Worm (Caenorhabditis elegans) whole organism, mixed stage, embryonic: Measurements from ENCODE around the gene Y42H9B.3.

Experiments used
- M03D4.4 ChIP-seq: sonication (generic microtip); optimal IDR thresholded peaks from 2 replicates; lab custom pipeline; 2017; ENCODE audit warnings: mild to moderate bottlenecking, missing genetic modification characterization, missing compliant biosample characterization
- blmp-1 ChIP-seq: fragments of 150-350 bp; optimal IDR thresholded peaks from 2 replicates; lab custom pipeline; 2014; ENCODE audit warnings: missing biosample characterization, missing genetic modification characterization
- ceh-43 ChIP-seq: fragments of 200-800 bp; sonication (Bioruptor generic); optimal IDR thresholded peaks from 2 replicates; lab custom pipeline; 2018; ENCODE audit warnings: mild to moderate bottlenecking, missing genetic modification characterization, moderate library complexity, missing compliant biosample characterization
- cnd-1 ChIP-seq: fragments of 200-800 bp; sonication (Bioruptor generic); optimal IDR thresholded peaks from 2 replicates; lab custom pipeline; 2018; ENCODE audit warnings: mild to moderate bottlenecking, missing genetic modification characterization, missing compliant biosample characterization
- lin-13 ChIP-seq: fragments of 150-350 bp; optimal IDR thresholded peaks from 2 replicates; lab custom pipeline; 2014; ENCODE audit warnings: missing biosample characterization, missing genetic modification characterization
- lsy-2 ChIP-seq: fragments of 150-350 bp; optimal IDR thresholded peaks from 2 replicates; lab custom pipeline; 2014; ENCODE audit warnings: missing biosample characterization, missing genetic modification characterization
- nhr-12 ChIP-seq: fragments of 150-350 bp; optimal IDR thresholded peaks from 2 replicates; lab custom pipeline; 2014; ENCODE audit warnings: missing biosample characterization, missing genetic modification characterization
- nhr-28 ChIP-seq: fragments of 150-350 bp; optimal IDR thresholded peaks from 2 replicates; lab custom pipeline; 2014; ENCODE audit warnings: missing biosample characterization, missing genetic modification characterization
- pha-4 ChIP-seq: fragments of 150-350 bp; optimal IDR thresholded peaks from 2 replicates; lab custom pipeline; 2018; ENCODE audit warnings: missing biosample characterization, missing genetic modification reagents, missing genetic modification characterization
- unc-62 ChIP-seq: fragments of 150-350 bp; optimal IDR thresholded peaks from 2 replicates; lab custom pipeline; 2014; ENCODE audit warnings: missing biosample characterization, missing genetic modification reagents, missing genetic modification characterization
- zip-8 ChIP-seq: fragments of 150-350 bp; optimal IDR thresholded peaks from 2 replicates; lab custom pipeline; 2014; ENCODE audit warnings: missing biosample characterization, missing genetic modification characterization
- ztf-11 ChIP-seq: fragments of 150-350 bp; optimal IDR thresholded peaks from 2 replicates; lab custom pipeline; 2014; ENCODE audit warnings: missing biosample characterization, missing genetic modification characterization

DNA sequence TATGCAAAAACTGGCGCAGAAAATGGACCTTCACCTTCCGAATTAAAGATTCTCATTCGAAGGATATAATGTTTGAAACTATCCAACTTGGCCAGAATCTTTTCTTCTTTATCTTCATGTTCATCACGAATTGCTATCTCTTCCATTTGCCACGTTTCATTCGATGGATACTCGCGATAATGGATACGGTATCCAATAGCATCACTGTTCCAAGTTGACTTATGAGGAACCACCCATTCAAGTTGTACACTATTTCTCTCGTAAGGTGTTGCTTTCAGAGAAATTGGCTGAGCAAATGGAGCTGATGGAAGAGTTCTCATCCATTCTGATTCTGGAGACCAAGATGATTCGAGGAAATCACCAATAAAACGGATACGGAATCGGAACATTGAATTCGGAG lies 17.5 kb downstream of the Y42H9B.3 start:
- TF ChIP-seq M03D4.4 (tag; lab: Kevin White, UChicago) (no peak), lin-13 (tag; lab: Kevin White, UChicago) (no peak), nhr-28 (tag; lab: Kevin White, UChicago) (no peak), blmp-1 (tag; lab: Kevin White, UChicago) (no peak), ceh-43 (GFP tag; lab: Kevin White, UChicago) (no peak), cnd-1 (tag; lab: Kevin White, UChicago) (no peak), ztf-11 (no peak), zip-8 (tag; lab: Kevin White, UChicago) (no peak), lsy-2 (tag; lab: Kevin White, UChicago) (no peak), unc-62 (GFP tag; lab: Kevin White, UChicago) (no peak), pha-4 (tag; lab: Kevin White, UChicago) (no peak), nhr-12 (tag; lab: Kevin White, UChicago) (no peak)
